Worm (Caenorhabditis elegans): Measurements from ENCODE around the gene sams-1.

Gene sams-1

ce11 chrX:11937343-11937935 lies 28.3 kb upstream of the sams-1 start (continued):
- no peak for TF ChIP-seq mec-3 (tag; optimal IDR thresholded peaks at IDR 0.05; ENCODE audit: borderline replicate concordance)
- TF ChIP-seq unc-55 (GFP tag; optimal IDR thresholded peaks at IDR 0.05), result no peak
- peak; percentile 62 for TF ChIP-seq pat-9 (tag; optimal IDR thresholded peaks at IDR 0.05)
- TF ChIP-seq K02D7.2 (tag; optimal IDR thresholded peaks at IDR 0.05), result no peak
- TF ChIP-seq ceh-48 (tag; optimal IDR thresholded peaks at IDR 0.05), result peak; percentile 79
- TF ChIP-seq madf-2 (tag; optimal IDR thresholded peaks at IDR 0.05), result peak; percentile 73
- TF ChIP-seq ceh-24 (tag; optimal IDR thresholded peaks at IDR 0.05), result no peak
- TF ChIP-seq K09A11.1 (tag; optimal IDR thresholded peaks at IDR 0.05; ENCODE audit: insufficient read depth), result peak; percentile 87
- peak; percentile 99 for TF ChIP-seq sdc-2 (tag; optimal IDR thresholded peaks at IDR 0.05)
- TF ChIP-seq ref-2 (tag; optimal IDR thresholded peaks at IDR 0.05), result peak; percentile 81
- TF ChIP-seq pqm-1 (tag; optimal IDR thresholded peaks at IDR 0.05), result peak; percentile 85
- TF ChIP-seq ama-1 (optimal IDR thresholded peaks at IDR 0.05), result no peak
- TF ChIP-seq eyg-1 (tag; optimal IDR thresholded peaks at IDR 0.05), result no peak
- peak; percentile 87 for TF ChIP-seq syd-9 (tag; optimal IDR thresholded peaks at IDR 0.05)
- TF ChIP-seq ceh-45 (GFP tag; IDR thresholded peaks at IDR 0.05), result no peak
- TF ChIP-seq ceh-30 (tag; optimal IDR thresholded peaks at IDR 0.05), result peak; percentile 88
- TF ChIP-seq ceh-9 (tag; optimal IDR thresholded peaks at IDR 0.05), result no peak
- no peak for TF ChIP-seq nfya-1 (tag; optimal IDR thresholded peaks at IDR 0.05)
- TF ChIP-seq elt-2 (tag; optimal IDR thresholded peaks at IDR 0.05), result peak; percentile 79
- TF ChIP-seq tbx-7 (tag; optimal IDR thresholded peaks at IDR 0.05), result peak; percentile 50
- peak; percentile 92 for TF ChIP-seq pax-1 (tag; optimal IDR thresholded peaks at IDR 0.05)
- peak; percentile 98 for TF ChIP-seq dve-1 (tag; optimal IDR thresholded peaks at IDR 0.05)

ce11 chrX:11938826-11939225 lies 26.9 kb upstream of the sams-1 start, which contains the start of gene F55G7.5:
F55G7.5 (minus strand) TSS chrX:11938926.
- TF ChIP-seq ceh-45 (GFP tag; IDR thresholded peaks at IDR 0.05) (no peak), pha-4 (tag; optimal IDR thresholded peaks at IDR 0.05) (no peak), npax-4 (tag; optimal IDR thresholded peaks at IDR 0.05) (no peak), nhr-11 (tag; optimal IDR thresholded peaks at IDR 0.05) (no peak), ama-1 (optimal IDR thresholded peaks at IDR 0.05) (no peak), pha-2 (tag; optimal IDR thresholded peaks at IDR 0.05) (no peak), sox-4 (tag; optimal IDR thresholded peaks at IDR 0.05) (no peak), ets-4 (tag; optimal IDR thresholded peaks at IDR 0.05) (no peak), madf-2 (tag; optimal IDR thresholded peaks at IDR 0.05) (no peak), hlh-30 (tag; optimal IDR thresholded peaks at IDR 0.05; ENCODE audit: insufficient read depth) (no peak), hlh-6 (tag; optimal IDR thresholded peaks at IDR 0.05) (no peak), fax-1 (tag; optimal IDR thresholded peaks at IDR 0.05) (no peak), ztf-16 (tag; optimal IDR thresholded peaks at IDR 0.05) (no peak), pax-1 (tag; optimal IDR thresholded peaks at IDR 0.05) (no peak), ttx-3 (tag; optimal IDR thresholded peaks at IDR 0.05) (no peak), nfya-1 (tag; optimal IDR thresholded peaks at IDR 0.05) (no peak), unc-42 (tag; optimal IDR thresholded peaks at IDR 0.05) (no peak), zip-5 (tag; optimal IDR thresholded peaks at IDR 0.05) (no peak), dve-1 (tag; optimal IDR thresholded peaks at IDR 0.05) (no peak), syd-9 (tag; optimal IDR thresholded peaks at IDR 0.05) (no peak)

ce11 chrX:11941951-11942350 lies 23.8 kb upstream of the sams-1 start, which contains the start of gene F55G7.3:
F55G7.3 (minus strand) TSS chrX:11942051.
- TF ChIP-seq ceh-18 (tag; optimal IDR thresholded peaks at IDR 0.05) (no peak), unc-55 (GFP tag; optimal IDR thresholded peaks at IDR 0.05) (no peak), ref-2 (tag; optimal IDR thresholded peaks at IDR 0.05) (no peak), fkh-10 (GFP tag; optimal IDR thresholded peaks at IDR 0.05) (no peak), Y22D7AL.16 (tag; optimal IDR thresholded peaks at IDR 0.05) (no peak), lin-11 (tag; optimal IDR thresholded peaks at IDR 0.05) (no peak), dve-1 (tag; optimal IDR thresholded peaks at IDR 0.05) (no peak), ets-4 (tag; optimal IDR thresholded peaks at IDR 0.05) (no peak), sox-2 (GFP tag; IDR thresholded peaks at IDR 0.05) (no peak), ahr-1 (tag; optimal IDR thresholded peaks at IDR 0.05) (no peak), ceh-34 (tag; optimal IDR thresholded peaks at IDR 0.05) (no peak), lim-6 (tag; optimal IDR thresholded peaks at IDR 0.05) (no peak), hlh-13 (GFP tag; optimal IDR thresholded peaks at IDR 0.05) (no peak)

Measured in whole organism, late embryonic.